Worm (Caenorhabditis elegans): ENCODE data around the gene gbh-1.

- TF ChIP-seq T22C8.4 (GFP tag; IDR thresholded peaks at IDR 0.05) = no peak
- no peak for TF ChIP-seq ztf-29 (GFP tag; IDR thresholded peaks at IDR 0.05)
- TF ChIP-seq cog-1 (tag; optimal IDR thresholded peaks at IDR 0.05) = no peak
- no peak for TF ChIP-seq med-1 (GFP tag; optimal IDR thresholded peaks at IDR 0.05; ENCODE audit: insufficient read depth)
Measured at ce11 chrII:10723069-10723468, 29.5 kb upstream of the gbh-1 start, which contains the start of gene C09G5.14.
